Fruit fly (Drosophila melanogaster): Measurements from ENCODE around the gene CG12795.

DNA sequence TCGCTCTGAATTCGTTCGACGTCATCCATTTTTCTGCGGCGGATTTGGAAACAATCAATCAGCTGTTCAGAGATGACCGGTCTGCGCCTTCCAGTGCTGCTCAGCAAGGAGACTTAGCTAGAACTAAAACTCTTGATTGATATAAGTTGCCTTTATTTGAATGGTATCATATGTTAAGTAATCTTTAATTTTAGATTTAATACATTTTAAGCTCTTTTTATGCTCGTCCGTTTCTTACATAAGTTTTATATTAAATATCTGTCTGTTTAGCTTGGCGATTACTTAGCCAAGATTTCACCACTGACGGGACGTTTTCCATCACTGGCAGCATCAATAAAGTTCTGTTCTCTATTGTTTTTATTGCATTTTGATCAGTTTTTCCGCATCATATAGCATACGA, 4.7 kb downstream of the CG12795 start, which contains the start of the genes Cog3 and Sec5:
- TF ChIP-seq bcd (GFP tag; optimal IDR thresholded peaks at IDR 0.05) (no peak), CG3163 (GFP tag; optimal IDR thresholded peaks at IDR 0.05) (no peak), en (GFP tag; optimal IDR thresholded peaks at IDR 0.05) (no peak), CG3407 (GFP tag; optimal IDR thresholded peaks at IDR 0.05) (no peak), sim (GFP tag; IDR thresholded peaks at IDR 0.05) (no peak), bsh (GFP tag; optimal IDR thresholded peaks at IDR 0.05) (no peak), CG10543 (GFP tag; optimal IDR thresholded peaks at IDR 0.05) (peak; percentile 80)
